Worm (Caenorhabditis elegans) whole organism, young adult: Measurements from ENCODE around the gene BE10.3.

ENCODE experiments used
- F49E8.2 ChIP-seq: sonication (generic microtip); optimal IDR thresholded peaks from 3 replicates; lab custom pipeline; 2017; ENCODE audit warnings: missing genetic modification characterization, mild to moderate bottlenecking, missing compliant biosample characterization, antibody characterized with exemption, moderate library complexity; ENCODE audit not compliant: insufficient read depth
- Y53G8AR.9 ChIP-seq: fragments of 200-800 bp; sonication (Bioruptor generic); conservative IDR thresholded peaks from 2 replicates; pipeline ENCODE4 v1.3.6; 2022; ENCODE audit warnings: missing genetic modification reagents, missing genetic modification characterization, missing compliant biosample characterization
- dox-1 ChIP-seq: fragments of 200-800 bp; sonication (Bioruptor generic); IDR thresholded peaks from 2 replicates; pipeline ENCODE4 v1.3.6; 2022; ENCODE audit warnings: missing genetic modification reagents, missing genetic modification characterization, missing compliant biosample characterization
- egrh-3 ChIP-seq: fragments of 200-800 bp; sonication (Bioruptor generic); IDR thresholded peaks from 2 replicates; pipeline ENCODE4 v1.3.6; 2022; ENCODE audit warnings: missing genetic modification reagents, missing genetic modification characterization, missing compliant biosample characterization
- mel-28 ChIP-seq: sonication (generic microtip); optimal IDR thresholded peaks from 2 replicates; lab custom pipeline; 2016; ENCODE audit warnings: borderline replicate concordance, mild to moderate bottlenecking, missing genetic modification characterization, missing compliant biosample characterization
- nfya-2 ChIP-seq: fragments of 200-800 bp; sonication (Bioruptor generic); IDR thresholded peaks from 2 replicates; pipeline ENCODE4 v1.3.6; 2022; ENCODE audit warnings: missing genetic modification reagents, missing genetic modification characterization, missing compliant biosample characterization
- unc-62 ChIP-seq: fragments of 150-350 bp; optimal IDR thresholded peaks from 2 replicates; lab custom pipeline; 2014; ENCODE audit warnings: missing biosample characterization, missing genetic modification reagents, missing genetic modification characterization
- zfh-2 ChIP-seq: fragments of 200-800 bp; sonication (Bioruptor generic); conservative IDR thresholded peaks from 2 replicates; pipeline ENCODE4 v1.3.6; 2022; ENCODE audit warnings: missing genetic modification reagents, missing genetic modification characterization, missing compliant biosample characterization
- ztf-22 ChIP-seq: fragments of 200-800 bp; sonication (Bioruptor generic); optimal IDR thresholded peaks from 2 replicates; lab custom pipeline; 2018; ENCODE audit warnings: mild to moderate bottlenecking, missing genetic modification characterization, moderate library complexity, missing compliant biosample characterization

DNA sequence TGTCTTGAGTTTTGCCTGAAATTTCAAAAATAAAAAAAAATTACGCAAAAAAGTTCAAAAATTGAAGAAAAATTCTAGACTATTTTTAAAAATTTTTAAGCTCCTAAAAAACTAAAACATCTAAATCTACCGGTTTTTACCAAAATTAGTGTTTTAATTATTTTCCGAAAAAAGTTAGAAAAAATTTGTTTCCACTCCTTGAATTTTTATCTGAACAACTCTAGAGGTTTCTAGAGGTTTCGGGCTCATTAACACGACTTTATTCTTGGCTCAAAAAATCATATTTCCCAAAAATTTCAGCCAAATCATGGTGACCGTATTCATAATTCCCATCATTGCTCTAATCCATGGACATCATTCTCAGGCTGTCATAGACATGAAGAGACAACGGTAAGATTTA lies 23.0 kb upstream of the BE10.3 start, which contains the start of gene lgc-37:
- no peak for TF ChIP-seq unc-62 (GFP tag; lab: Kevin White, UChicago)
- TF ChIP-seq dox-1 (GFP tag; lab: Robert Waterston, UW), result no peak
- TF ChIP-seq F49E8.2 (tag; lab: Kevin White, UChicago), result no peak
- TF ChIP-seq egrh-3 (GFP tag; lab: Robert Waterston, UW), result no peak
- TF ChIP-seq mel-28 (tag; lab: Kevin White, UChicago), result no peak
- TF ChIP-seq ztf-22 (GFP tag; lab: Kevin White, UChicago), result no peak
- TF ChIP-seq Y53G8AR.9 (GFP tag; lab: Robert Waterston, UW), result no peak
- no peak for TF ChIP-seq zfh-2 (GFP tag; lab: Robert Waterston, UW)
- TF ChIP-seq nfya-2, result no peak
